Worm (Caenorhabditis elegans) whole organism, late embryonic: ENCODE results near the gene ZC449.1.
A peak's percentile ranks its signal among the peaks of the same experiment; 100 is the strongest.

ENCODE experiments used
- F13H6.1 ChIP-seq: sonication (generic microtip); optimal IDR thresholded peaks from 2 replicates; lab custom pipeline; 2016; ENCODE audit warnings: missing genetic modification characterization, missing compliant biosample characterization
- K02D7.2 ChIP-seq: sonication (generic microtip); optimal IDR thresholded peaks from 2 replicates; lab custom pipeline; 2017; ENCODE audit warnings: mild to moderate bottlenecking, missing genetic modification characterization, missing compliant biosample characterization
- T23F11.4 ChIP-seq: fragments of 200-800 bp; sonication (Bioruptor generic); optimal IDR thresholded peaks from 2 replicates; lab custom pipeline; 2018; ENCODE audit warnings: mild to moderate bottlenecking, missing genetic modification characterization, missing compliant biosample characterization
- Y22D7AL.16 ChIP-seq: sonication (generic microtip); optimal IDR thresholded peaks from 2 replicates; lab custom pipeline; 2016; ENCODE audit warnings: missing genetic modification characterization, missing compliant biosample characterization
- ceh-24 ChIP-seq: sonication (generic microtip); optimal IDR thresholded peaks from 2 replicates; lab custom pipeline; 2016; ENCODE audit warnings: mild to moderate bottlenecking, missing genetic modification characterization, missing compliant biosample characterization
- ceh-31 ChIP-seq: sonication (generic microtip); optimal IDR thresholded peaks from 2 replicates; lab custom pipeline; 2016; ENCODE audit warnings: missing genetic modification characterization, missing compliant biosample characterization
- ceh-45 ChIP-seq: fragments of 200-800 bp; sonication (Bioruptor generic); IDR thresholded peaks from 2 replicates; pipeline ENCODE4 v1.3.6; 2022; ENCODE audit warnings: missing genetic modification reagents, missing genetic modification characterization, missing compliant biosample characterization
- ceh-48 ChIP-seq: sonication (generic microtip); optimal IDR thresholded peaks from 2 replicates; lab custom pipeline; 2016; ENCODE audit warnings: missing genetic modification characterization, inconsistent platforms, missing compliant biosample characterization
- ceh-6 ChIP-seq: fragments of 200-800 bp; sonication (Bioruptor generic); optimal IDR thresholded peaks from 2 replicates; lab custom pipeline; 2018; ENCODE audit warnings: mild to moderate bottlenecking, missing genetic modification characterization, missing compliant biosample characterization
- ceh-9 ChIP-seq: sonication (generic microtip); optimal IDR thresholded peaks from 2 replicates; lab custom pipeline; 2016; ENCODE audit warnings: mild to moderate bottlenecking, missing genetic modification characterization, inconsistent platforms, missing compliant biosample characterization
- dmd-4 ChIP-seq: sonication (generic microtip); optimal IDR thresholded peaks from 2 replicates; lab custom pipeline; 2016; ENCODE audit warnings: borderline replicate concordance, missing genetic modification characterization, missing compliant biosample characterization
- ets-4 ChIP-seq: sonication (generic microtip); optimal IDR thresholded peaks from 2 replicates; lab custom pipeline; 2016; ENCODE audit warnings: missing genetic modification characterization, missing compliant biosample characterization
- fax-1 ChIP-seq: sonication (generic microtip); optimal IDR thresholded peaks from 2 replicates; lab custom pipeline; 2016; ENCODE audit warnings: missing genotype, missing genetic modification characterization, missing compliant biosample characterization
- fkh-10 ChIP-seq: fragments of 150-350 bp; optimal IDR thresholded peaks from 2 replicates; lab custom pipeline; 2014; ENCODE audit warnings: missing biosample characterization, missing genetic modification reagents, missing genetic modification characterization
- fkh-6 ChIP-seq: sonication (generic microtip); optimal IDR thresholded peaks from 2 replicates; lab custom pipeline; 2016; ENCODE audit warnings: missing genetic modification characterization, missing compliant biosample characterization
- gmeb-2 ChIP-seq: sonication (generic microtip); optimal IDR thresholded peaks from 2 replicates; lab custom pipeline; 2016; ENCODE audit warnings: missing genetic modification characterization, inconsistent platforms, missing compliant biosample characterization
- hlh-13 ChIP-seq: fragments of 200-800 bp; sonication (Bioruptor generic); optimal IDR thresholded peaks from 2 replicates; lab custom pipeline; 2018; ENCODE audit warnings: mild to moderate bottlenecking, missing genetic modification characterization, missing compliant biosample characterization
- hlh-15 ChIP-seq: sonication (generic microtip); optimal IDR thresholded peaks from 2 replicates; lab custom pipeline; 2016; ENCODE audit warnings: missing genetic modification characterization, missing compliant biosample characterization
- hlh-8 ChIP-seq: sonication (generic microtip); optimal IDR thresholded peaks from 2 replicates; lab custom pipeline; 2016; ENCODE audit warnings: missing genotype, missing genetic modification characterization, missing compliant biosample characterization
- lim-6 ChIP-seq: sonication (generic microtip); optimal IDR thresholded peaks from 2 replicates; lab custom pipeline; 2016; ENCODE audit warnings: missing genetic modification characterization, missing compliant biosample characterization
- mec-3 ChIP-seq: sonication (generic microtip); optimal IDR thresholded peaks from 2 replicates; lab custom pipeline; 2016; ENCODE audit warnings: borderline replicate concordance, missing genetic modification characterization, missing compliant biosample characterization
- nfya-1 ChIP-seq: sonication (generic microtip); optimal IDR thresholded peaks from 2 replicates; lab custom pipeline; 2017; ENCODE audit warnings: missing genetic modification characterization, mild to moderate bottlenecking, missing compliant biosample characterization, antibody characterized with exemption, moderate library complexity
- nhr-232 ChIP-seq: sonication (generic microtip); optimal IDR thresholded peaks from 2 replicates; lab custom pipeline; 2016; ENCODE audit warnings: missing genetic modification characterization, missing compliant biosample characterization
- pat-9 ChIP-seq: fragments of 200-800 bp; sonication (Bioruptor generic); optimal IDR thresholded peaks from 2 replicates; lab custom pipeline; 2018; ENCODE audit warnings: mild to moderate bottlenecking, missing genetic modification characterization, moderate library complexity, missing compliant biosample characterization
- pax-1 ChIP-seq: fragments of 150-350 bp; optimal IDR thresholded peaks from 2 replicates; lab custom pipeline; 2014; ENCODE audit warnings: missing biosample characterization, missing genetic modification characterization
- pha-4 ChIP-seq: fragments of 150-350 bp; optimal IDR thresholded peaks from 2 replicates; lab custom pipeline; 2018; ENCODE audit warnings: missing biosample characterization, missing genetic modification reagents, missing genetic modification characterization
- pqm-1 ChIP-seq: sonication (generic microtip); optimal IDR thresholded peaks from 2 replicates; lab custom pipeline; 2016; ENCODE audit warnings: missing genetic modification characterization, missing compliant biosample characterization
- pros-1 ChIP-seq: fragments of 150-350 bp; optimal IDR thresholded peaks from 2 replicates; lab custom pipeline; 2014; ENCODE audit warnings: missing biosample characterization, missing genetic modification reagents, missing genetic modification characterization
- ref-2 ChIP-seq: sonication (generic microtip); optimal IDR thresholded peaks from 2 replicates; lab custom pipeline; 2016; ENCODE audit warnings: missing genetic modification characterization, missing compliant biosample characterization
- rnt-1 ChIP-seq: sonication (generic microtip); optimal IDR thresholded peaks from 2 replicates; lab custom pipeline; 2016; ENCODE audit warnings: missing genetic modification characterization, missing compliant biosample characterization
- sdc-2 ChIP-seq: sonication (generic microtip); optimal IDR thresholded peaks from 2 replicates; lab custom pipeline; 2016; ENCODE audit warnings: missing genotype, missing genetic modification characterization, missing compliant biosample characterization
- sox-4 ChIP-seq: sonication (generic microtip); optimal IDR thresholded peaks from 2 replicates; lab custom pipeline; 2017; ENCODE audit warnings: mild to moderate bottlenecking, missing genetic modification characterization, inconsistent platforms, missing compliant biosample characterization
- ttx-3 ChIP-seq: sonication (generic microtip); optimal IDR thresholded peaks from 2 replicates; lab custom pipeline; 2016; ENCODE audit warnings: missing genetic modification reagents, missing genetic modification characterization, missing compliant biosample characterization
- unc-42 ChIP-seq: sonication (generic microtip); optimal IDR thresholded peaks from 2 replicates; lab custom pipeline; 2016; ENCODE audit warnings: missing genotype, missing genetic modification characterization, missing compliant biosample characterization
- unc-55 ChIP-seq: sonication (generic microtip); optimal IDR thresholded peaks from 2 replicates; lab custom pipeline; 2017; ENCODE audit warnings: missing biosample characterization, missing genetic modification reagents, missing genetic modification characterization
- unc-86 ChIP-seq: sonication (generic microtip); optimal IDR thresholded peaks from 2 replicates; lab custom pipeline; 2016; ENCODE audit warnings: missing genetic modification characterization, missing compliant biosample characterization
- zip-5 ChIP-seq: sonication (generic microtip); optimal IDR thresholded peaks from 2 replicates; lab custom pipeline; 2016; ENCODE audit warnings: missing genetic modification characterization, missing compliant biosample characterization

Gene ZC449.1

ce11 chrX:5024300-5024699 is at the start of gene ZC449.1:
TSS of gene ZC449.1 (plus strand) at chrX:5024420.
- no peak for TF ChIP-seq nhr-232 (tag; lab: Kevin White, UChicago)
- no peak for TF ChIP-seq fkh-6
- no peak for TF ChIP-seq ceh-9 (tag; lab: Kevin White, UChicago)
- no peak for TF ChIP-seq pat-9 (tag; lab: Kevin White, UChicago)
- TF ChIP-seq ttx-3 (tag; lab: Kevin White, UChicago): no peak
- TF ChIP-seq ceh-31: no peak
- TF ChIP-seq hlh-8 (tag; lab: Kevin White, UChicago): no peak
- no peak for TF ChIP-seq ceh-6 (GFP tag; lab: Kevin White, UChicago)
- no peak for TF ChIP-seq pax-1 (tag; lab: Kevin White, UChicago)
- no peak for TF ChIP-seq dmd-4 (tag; lab: Kevin White, UChicago)

ce11 chrX:4974486-4974885 is 49.7 kb upstream of the ZC449.1 start:
- no peak for TF ChIP-seq pros-1 (tag; lab: Kevin White, UChicago)
- no peak for TF ChIP-seq ceh-24 (tag; lab: Kevin White, UChicago)
- no peak for TF ChIP-seq ceh-6 (GFP tag; lab: Kevin White, UChicago)
- no peak for TF ChIP-seq ceh-31
- TF ChIP-seq pha-4 (tag; lab: Kevin White, UChicago): no peak

- TF ChIP-seq ceh-48 (tag; lab: Kevin White, UChicago): no peak
- TF ChIP-seq Y22D7AL.16 (tag; lab: Kevin White, UChicago): no peak
- TF ChIP-seq ttx-3 (tag; lab: Kevin White, UChicago): no peak
- TF ChIP-seq gmeb-2 (tag; lab: Kevin White, UChicago): no peak
Measured at ce11 chrX:4976530-4976929, 47.7 kb upstream of the ZC449.1 start, which contains the start of gene lfi-1. TSS of gene lfi-1 (plus strand) at chrX:4976830.

ce11 chrX:4978103-4978502 is 46.1 kb upstream of the ZC449.1 start:
- no peak for TF ChIP-seq pat-9 (tag; lab: Kevin White, UChicago)
- no peak for TF ChIP-seq fkh-10 (GFP tag; lab: Kevin White, UChicago)
- TF ChIP-seq gmeb-2 (tag; lab: Kevin White, UChicago): no peak
- no peak for TF ChIP-seq ceh-24 (tag; lab: Kevin White, UChicago)
- no peak for TF ChIP-seq unc-55 (GFP tag; lab: Kevin White, UChicago)
- no peak for TF ChIP-seq hlh-13 (GFP tag; lab: Kevin White, UChicago)
- no peak for TF ChIP-seq sox-4 (tag; lab: Kevin White, UChicago)
- TF ChIP-seq sdc-2 (tag; lab: Kevin White, UChicago): peak; percentile 75
- TF ChIP-seq unc-86 (tag; lab: Kevin White, UChicago): no peak
- peak; percentile 48 for TF ChIP-seq unc-42 (tag; lab: Kevin White, UChicago)
- TF ChIP-seq pqm-1 (tag; lab: Kevin White, UChicago): no peak

- no peak for TF ChIP-seq rnt-1 (tag; lab: Kevin White, UChicago)
- no peak for TF ChIP-seq pqm-1 (tag; lab: Kevin White, UChicago)
- no peak for TF ChIP-seq fax-1
- TF ChIP-seq ceh-24 (tag; lab: Kevin White, UChicago): no peak
- TF ChIP-seq, all 69 proteins: peak for 0
Measured at ce11 chrX:4979060-4979459, 45.2 kb upstream of the ZC449.1 start.

ce11 chrX:4981059-4981458 is 43.2 kb upstream of the ZC449.1 start:
- TF ChIP-seq T23F11.4 (GFP tag; lab: Kevin White, UChicago) (no peak), pax-1 (tag; lab: Kevin White, UChicago) (no peak), fkh-6 (no peak), unc-55 (GFP tag; lab: Kevin White, UChicago) (no peak), zip-5 (tag; lab: Kevin White, UChicago) (no peak), dmd-4 (tag; lab: Kevin White, UChicago) (no peak), F13H6.1 (tag; lab: Kevin White, UChicago) (no peak), K02D7.2 (no peak), ceh-45 (GFP tag; lab: Robert Waterston, UW) (no peak), lim-6 (tag; lab: Kevin White, UChicago) (no peak), gmeb-2 (tag; lab: Kevin White, UChicago) (no peak), fax-1 (no peak), ets-4 (tag; lab: Kevin White, UChicago) (no peak), rnt-1 (tag; lab: Kevin White, UChicago) (no peak), ref-2 (tag; lab: Kevin White, UChicago) (no peak), mec-3 (no peak), hlh-15 (tag; lab: Kevin White, UChicago) (no peak), nfya-1 (tag; lab: Kevin White, UChicago) (no peak)
